Fruit fly (Drosophila melanogaster): ENCODE measurements around the gene Dpy-30L2.

The Dpy-30L2 gene

dm6 chr3L:4000711-4001110 is 46.8 kb downstream of the Dpy-30L2 start (continued):
- no peak for TF ChIP-seq CG10654 (GFP tag; optimal IDR thresholded peaks at IDR 0.05)
- no peak for TF ChIP-seq Mrtf (GFP tag; IDR thresholded peaks at IDR 0.05)
- TF ChIP-seq CG7372 (GFP tag; IDR thresholded peaks at IDR 0.05), result no peak
- TF ChIP-seq prd (optimal IDR thresholded peaks at IDR 0.05), result no peak
- TF ChIP-seq prd (GFP tag; IDR thresholded peaks at IDR 0.05), result peak; percentile 15; the same call in 1 of the 3 replicates
- TF ChIP-seq az2 (GFP tag; optimal IDR thresholded peaks at IDR 0.05), result peak; percentile 27
- no peak for TF ChIP-seq CG14014 (GFP tag; IDR thresholded peaks at IDR 0.05)
- TF ChIP-seq CG32767 (GFP tag; IDR thresholded peaks at IDR 0.05), result no peak
- TF ChIP-seq dimm (GFP tag; IDR thresholded peaks at IDR 0.05), result no peak
- TF ChIP-seq CG14860 (GFP tag; IDR thresholded peaks at IDR 0.05; ENCODE audit: partially characterized antibody), result no peak
- TF ChIP-seq gcm2 (GFP tag; optimal IDR thresholded peaks at IDR 0.05), result no peak
- TF ChIP-seq Hey (tag; optimal IDR thresholded peaks at IDR 0.05), result no peak
- TF ChIP-seq bowl (GFP tag; IDR thresholded peaks at IDR 0.05), result no peak
- peak; percentile 56 for TF ChIP-seq Oli (tag; optimal IDR thresholded peaks at IDR 0.05)
- TF ChIP-seq CG6765 (GFP tag; optimal IDR thresholded peaks at IDR 0.05), result peak; percentile 4
- TF ChIP-seq gfzf (GFP tag; optimal IDR thresholded peaks at IDR 0.05), result no peak
- TF ChIP-seq dmrt99B (tag; optimal IDR thresholded peaks at IDR 0.05), result peak; percentile 37
- no peak for TF ChIP-seq Stat92E (GFP tag; optimal IDR thresholded peaks at IDR 0.05)
- no peak for TF ChIP-seq sd (tag; optimal IDR thresholded peaks at IDR 0.05)
- TF ChIP-seq usp (GFP tag; optimal IDR thresholded peaks at IDR 0.05), result no peak
- no peak for TF ChIP-seq Ets97D (GFP tag; optimal IDR thresholded peaks at IDR 0.05)
- TF ChIP-seq CG10543 (GFP tag; optimal IDR thresholded peaks at IDR 0.05), result peak; percentile 41
- TF ChIP-seq ind (GFP tag; optimal IDR thresholded peaks at IDR 0.05), result peak; percentile 5
- TF ChIP-seq Chrac-16 (GFP tag; optimal IDR thresholded peaks at IDR 0.05), result no peak
- TF ChIP-seq Ets65A (GFP tag), result peak; percentile 86
- no peak for TF ChIP-seq luna (GFP tag; optimal IDR thresholded peaks at IDR 0.05)
- no peak for TF ChIP-seq Lpt (GFP tag; optimal IDR thresholded peaks at IDR 0.05)
- no peak for TF ChIP-seq CG5245 (GFP tag; optimal IDR thresholded peaks at IDR 0.05)
- TF ChIP-seq wor (GFP tag; IDR thresholded peaks at IDR 0.05), result peak; percentile 33; the same call in 1 of the 2 replicates
- TF ChIP-seq vnd (GFP tag; IDR thresholded peaks at IDR 0.05; ENCODE audit: partially characterized antibody), result no peak
- peak; percentile 1 for TF ChIP-seq scrt (GFP tag; optimal IDR thresholded peaks at IDR 0.05)
- peak in 1 of 2 experiments; percentile 15 for TF ChIP-seq bsh (GFP tag; optimal IDR thresholded peaks at IDR 0.05)
- peak; percentile 57 for TF ChIP-seq Meics (GFP tag; optimal IDR thresholded peaks at IDR 0.05)
- no peak for TF ChIP-seq nerfin-1 (tag; optimal IDR thresholded peaks at IDR 0.05)
- no peak for TF ChIP-seq nerfin-2 (GFP tag; IDR thresholded peaks at IDR 0.05; ENCODE audit: partially characterized antibody)
- no peak for TF ChIP-seq CG1647 (GFP tag; optimal IDR thresholded peaks at IDR 0.05)
- TF ChIP-seq NFAT (GFP tag; IDR thresholded peaks at IDR 0.05), result no peak
- TF ChIP-seq mam (GFP tag; optimal IDR thresholded peaks at IDR 0.05), result no peak
- TF ChIP-seq CG8924 (tag; optimal IDR thresholded peaks at IDR 0.05), result peak; percentile 42
- no peak for TF ChIP-seq crp (GFP tag; optimal IDR thresholded peaks at IDR 0.05)
- peak; percentile 8 for TF ChIP-seq phol (tag; optimal IDR thresholded peaks at IDR 0.05)
- TF ChIP-seq Ada2b (GFP tag; IDR thresholded peaks at IDR 0.05), result no peak
- TF ChIP-seq Drgx (GFP tag; IDR thresholded peaks at IDR 0.05), result no peak
- no peak for TF ChIP-seq CG1603 (tag; optimal IDR thresholded peaks at IDR 0.05)
- TF ChIP-seq tup (GFP tag; optimal IDR thresholded peaks at IDR 0.05), result no peak
- TF ChIP-seq CG2120 (GFP tag; optimal IDR thresholded peaks at IDR 0.05), result peak; percentile 30
- peak; percentile 3 for TF ChIP-seq caup (GFP tag; optimal IDR thresholded peaks at IDR 0.05; ENCODE audit: severe bottlenecking)
- no peak for TF ChIP-seq CG31224 (GFP tag; IDR thresholded peaks at IDR 0.05)
- TF ChIP-seq Ssrp (tag; optimal IDR thresholded peaks at IDR 0.05), result peak; percentile 36
- no peak for TF ChIP-seq Pdp1 (GFP tag; optimal IDR thresholded peaks at IDR 0.05)
- no peak for TF ChIP-seq zfh2 (GFP tag; optimal IDR thresholded peaks at IDR 0.05)

Data from whole organism, embryonic.